Worm (Caenorhabditis elegans): ENCODE results near the gene T15H9.4.

DNA sequence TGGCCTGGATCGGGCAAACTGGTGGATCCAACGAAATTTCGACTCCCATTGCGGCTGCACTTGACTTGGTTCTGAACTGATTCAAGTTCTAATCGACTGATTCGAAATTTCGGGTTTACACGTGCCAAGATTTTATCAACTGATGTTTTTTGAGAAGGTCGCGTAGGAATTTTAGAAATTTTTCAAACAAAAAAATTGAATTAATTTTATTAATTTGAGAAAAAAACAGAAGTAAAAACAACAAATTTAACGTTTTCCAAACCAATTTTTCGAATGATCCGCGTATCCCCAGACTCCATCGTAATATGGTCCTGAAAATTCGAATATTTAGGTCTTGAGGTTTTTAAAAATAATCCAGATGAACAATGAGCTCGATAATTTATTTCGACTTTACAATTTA is 41.2 kb downstream of the T15H9.4 start, which contains the start of gene ZK1307.3:
- TF ChIP-seq nhr-90 (tag; optimal IDR thresholded peaks at IDR 0.05; ENCODE audit: poor library complexity) = no peak
- no peak for TF ChIP-seq ets-5 (GFP tag; IDR thresholded peaks at IDR 0.05)
- no peak for TF ChIP-seq ceh-82 (tag; optimal IDR thresholded peaks at IDR 0.05)
- no peak for TF ChIP-seq nhr-237 (tag; optimal IDR thresholded peaks at IDR 0.05)
- TF ChIP-seq ceh-88 (GFP tag; IDR thresholded peaks at IDR 0.05) = no peak
- TF ChIP-seq pax-3 (tag; optimal IDR thresholded peaks at IDR 0.05) = no peak
- no peak for TF ChIP-seq nhr-12 (tag; optimal IDR thresholded peaks at IDR 0.05)
- no peak for TF ChIP-seq dpl-1 (GFP tag; optimal IDR thresholded peaks at IDR 0.05)
- no peak for TF ChIP-seq blmp-1 (tag; optimal IDR thresholded peaks at IDR 0.05)
- TF ChIP-seq sox-4 (tag; optimal IDR thresholded peaks at IDR 0.05) = no peak
- TF ChIP-seq ces-1 (GFP tag; optimal IDR thresholded peaks at IDR 0.05) = no peak
- TF ChIP-seq aly-2 (tag; optimal IDR thresholded peaks at IDR 0.05) = no peak
- no peak for TF ChIP-seq egl-27 (tag; optimal IDR thresholded peaks at IDR 0.05)
